Fruit fly (Drosophila melanogaster) whole organism, wandering third instar larva: Measurements from ENCODE around the gene CG9525.

Experiments
- Abd-B ChIP-seq: fragments of >200 bp; optimal IDR thresholded peaks from 2 replicates; lab custom pipeline; 2017; ENCODE audit warnings: missing biosample characterization, missing genetic modification characterization
- CG9705 ChIP-seq: fragments of 200-800 bp; sonication (Bioruptor generic); optimal IDR thresholded peaks from 2 replicates; lab custom pipeline; 2018; ENCODE audit warnings: missing biosample characterization, mild to moderate bottlenecking, missing genetic modification characterization
- Dfd ChIP-seq: fragments of >200 bp; optimal IDR thresholded peaks from 2 replicates; lab custom pipeline; 2017; ENCODE audit warnings: missing biosample characterization, missing genetic modification characterization
- Hr78 ChIP-seq: fragments of >200 bp; optimal IDR thresholded peaks from 2 replicates; lab custom pipeline; 2017; ENCODE audit warnings: missing biosample characterization, missing genetic modification characterization
- OdsH ChIP-seq: fragments of 200-800 bp; sonication (Bioruptor generic); optimal IDR thresholded peaks from 2 replicates; lab custom pipeline; 2016; ENCODE audit warnings: missing biosample characterization, mild to moderate bottlenecking, missing genetic modification characterization
- Sp1 ChIP-seq: fragments of 200-800 bp; sonication (Bioruptor generic); optimal IDR thresholded peaks from 3 replicates; lab custom pipeline; 2019; ENCODE audit warnings: missing biosample characterization, mild to moderate bottlenecking, missing genetic modification characterization, moderate library complexity
- Vsx2 ChIP-seq: fragments of 200-300, 225-300 bp; sonication (Bioruptor generic); optimal IDR thresholded peaks from 2 replicates; lab custom pipeline; 2018; ENCODE audit warnings: missing biosample characterization, missing genetic modification characterization; ENCODE audit not compliant: partially characterized antibody
- dmrt93B ChIP-seq: fragments of 200-800 bp; sonication (Bioruptor generic); optimal IDR thresholded peaks from 2 replicates; lab custom pipeline; 2018; ENCODE audit warnings: missing biosample characterization, mild to moderate bottlenecking, missing genetic modification characterization
- ey ChIP-seq: fragments of 200-800 bp; sonication (Bioruptor generic); optimal IDR thresholded peaks from 2 replicates; lab custom pipeline; 2016; ENCODE audit warnings: missing biosample characterization, missing genetic modification characterization
- h ChIP-seq: fragments of 200-800 bp; sonication (Bioruptor generic); optimal IDR thresholded peaks from 3 replicates; lab custom pipeline; 2016; ENCODE audit warnings: missing biosample characterization, mild to moderate bottlenecking, missing genetic modification characterization
- pan ChIP-seq: fragments of >200 bp; optimal IDR thresholded peaks from 2 replicates; lab custom pipeline; 2017
- psq ChIP-seq: fragments of 200-800 bp; sonication (Bioruptor generic); optimal IDR thresholded peaks from 3 replicates; lab custom pipeline; 2017; ENCODE audit warnings: missing biosample characterization, mild to moderate bottlenecking, missing genetic modification characterization, moderate library complexity
- sv ChIP-seq: fragments of 200-800 bp; sonication (Bioruptor generic); optimal IDR thresholded peaks from 3 replicates; lab custom pipeline; 2016; ENCODE audit warnings: missing biosample characterization, missing genetic modification characterization
- usp ChIP-seq: fragments of >200 bp; optimal IDR thresholded peaks from 2 replicates; lab custom pipeline; 2017; ENCODE audit warnings: missing biosample characterization, missing genetic modification characterization

DNA sequence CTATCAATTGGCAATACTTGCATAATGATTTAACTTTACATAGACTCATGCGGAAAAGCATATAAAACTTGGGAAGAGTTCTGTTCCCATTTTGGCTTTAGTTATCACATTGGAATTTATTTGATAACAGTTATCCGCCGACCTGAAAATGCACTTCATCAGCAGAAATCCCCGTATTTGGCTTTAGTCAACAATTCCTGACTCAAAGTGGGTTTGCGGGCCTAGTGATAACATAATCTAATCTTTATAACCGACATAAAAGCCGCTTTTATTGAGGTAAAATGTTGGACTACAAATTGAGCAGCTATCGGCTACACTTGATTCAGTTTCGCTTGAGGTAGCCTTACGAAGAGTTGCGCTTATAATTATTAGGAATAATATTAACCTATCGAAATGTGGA is 48.1 kb upstream of the CG9525 start, which contains the start of gene CG9568:
- TF ChIP-seq OdsH (GFP tag; lab: Kevin White, UChicago), result no peak
- no peak for TF ChIP-seq psq (GFP tag; lab: Kevin White, UChicago)
- peak; percentile 40 for TF ChIP-seq Sp1
- no peak for TF ChIP-seq h
- no peak for TF ChIP-seq Hr78
- no peak for TF ChIP-seq pan (lab: Kevin White, UChicago)
- TF ChIP-seq Dfd (GFP tag; lab: Kevin White, UChicago), result no peak
- TF ChIP-seq Abd-B, result no peak
- no peak for TF ChIP-seq sv
- no peak for TF ChIP-seq dmrt93B
- no peak for TF ChIP-seq ey (GFP tag; lab: Kevin White, UChicago)
- no peak for TF ChIP-seq usp (GFP tag; lab: Kevin White, UChicago)
- TF ChIP-seq CG9705 (GFP tag; lab: Kevin White, UChicago), result no peak
- no peak for TF ChIP-seq Vsx2
